Fruit fly (Drosophila melanogaster): Measurements from ENCODE around the gene CG7557.

CG7557 gene

DNA sequence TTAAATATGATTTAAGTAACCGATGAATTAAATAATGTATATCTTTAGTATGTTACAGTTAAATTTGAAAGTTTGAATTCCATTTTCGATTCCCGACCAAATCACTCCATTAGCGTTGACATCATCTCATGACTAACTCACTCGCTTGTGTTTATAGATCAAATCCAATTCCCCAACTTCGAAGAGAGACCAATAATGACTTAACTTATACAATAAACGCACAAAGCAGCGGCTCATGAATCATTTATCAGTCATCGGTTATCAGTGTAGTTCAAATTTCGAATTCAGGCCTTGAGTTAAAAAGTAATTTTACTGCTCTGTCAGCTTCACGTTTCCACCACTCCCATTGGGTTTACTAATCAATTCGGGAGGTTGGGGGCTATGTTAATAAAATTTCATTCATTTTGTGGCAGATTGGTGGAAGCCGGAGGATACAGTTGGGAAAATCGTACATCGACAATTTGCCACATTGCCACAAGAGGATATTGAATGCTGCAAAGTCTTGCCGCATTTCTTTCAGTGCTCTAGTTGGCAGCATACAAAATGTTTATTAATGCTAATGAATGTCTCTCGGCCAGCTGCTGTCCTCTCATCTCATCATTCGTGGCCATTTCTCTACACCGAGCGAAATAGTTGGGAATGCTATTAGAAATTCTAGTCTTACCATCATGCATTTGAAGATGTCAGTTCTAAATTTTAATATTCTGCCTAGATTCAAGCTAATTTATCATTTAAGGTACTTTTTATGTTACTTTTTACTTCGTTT, 36.5 kb upstream of the CG7557 start:
- TF ChIP-seq ttk (optimal IDR thresholded peaks at IDR 0.05): no peak
- no peak for TF ChIP-seq psq (optimal IDR thresholded peaks at IDR 0.05)
- TF ChIP-seq insv (optimal IDR thresholded peaks at IDR 0.05): no peak

DNA sequence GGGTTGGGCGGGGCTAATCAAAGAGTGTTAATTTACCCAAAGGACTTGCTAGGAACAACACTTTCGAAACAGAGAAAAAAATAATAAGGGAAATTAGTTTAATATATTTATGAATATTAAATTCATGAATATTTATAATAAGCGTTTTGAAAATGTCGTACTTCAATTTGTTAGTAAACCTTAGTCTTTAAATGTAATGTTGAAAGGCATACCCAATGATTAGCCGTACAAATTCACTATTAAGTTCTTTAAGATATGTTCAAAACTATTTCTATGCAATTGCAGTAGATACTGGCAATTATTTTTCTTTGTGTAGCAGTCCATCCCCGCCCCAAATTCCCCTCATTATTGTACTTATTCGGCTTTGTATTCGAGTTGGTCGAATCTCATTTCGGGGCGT, 34.5 kb upstream of the CG7557 start:
- no peak for TF ChIP-seq Sin3A (optimal IDR thresholded peaks at IDR 0.05)

dm6 chr3L:11413697-11414096, 31.3 kb upstream of the CG7557 start:
- TF ChIP-seq insv (optimal IDR thresholded peaks at IDR 0.05) (no peak), Myc (optimal IDR thresholded peaks at IDR 0.05) (no peak), ttk (optimal IDR thresholded peaks at IDR 0.05) (no peak), psq (optimal IDR thresholded peaks at IDR 0.05) (no peak)

- TF ChIP-seq insv (optimal IDR thresholded peaks at IDR 0.05): no peak
These were observed 30.5 kb upstream of the CG7557 start for dm6 chr3L:11414453-11414852.

dm6 chr3L:11415382-11415781, 29.6 kb upstream of the CG7557 start:
- TF ChIP-seq h (optimal IDR thresholded peaks at IDR 0.05): no peak
- TF ChIP-seq Myc (optimal IDR thresholded peaks at IDR 0.05): no peak
- TF ChIP-seq ttk (optimal IDR thresholded peaks at IDR 0.05): no peak
- TF ChIP-seq psq (optimal IDR thresholded peaks at IDR 0.05): no peak
- no peak for TF ChIP-seq insv (optimal IDR thresholded peaks at IDR 0.05)
- no peak for TF ChIP-seq Sin3A (optimal IDR thresholded peaks at IDR 0.05)

dm6 chr3L:11416495-11417272, 28.3 kb upstream of the CG7557 start:
- TF ChIP-seq Sin3A (optimal IDR thresholded peaks at IDR 0.05): no peak
- no peak for TF ChIP-seq psq (optimal IDR thresholded peaks at IDR 0.05)
- TF ChIP-seq Myc (optimal IDR thresholded peaks at IDR 0.05): no peak
- no peak for TF ChIP-seq ttk (optimal IDR thresholded peaks at IDR 0.05)
- TF ChIP-seq h (optimal IDR thresholded peaks at IDR 0.05): no peak
- no peak for TF ChIP-seq insv (optimal IDR thresholded peaks at IDR 0.05)

DNA sequence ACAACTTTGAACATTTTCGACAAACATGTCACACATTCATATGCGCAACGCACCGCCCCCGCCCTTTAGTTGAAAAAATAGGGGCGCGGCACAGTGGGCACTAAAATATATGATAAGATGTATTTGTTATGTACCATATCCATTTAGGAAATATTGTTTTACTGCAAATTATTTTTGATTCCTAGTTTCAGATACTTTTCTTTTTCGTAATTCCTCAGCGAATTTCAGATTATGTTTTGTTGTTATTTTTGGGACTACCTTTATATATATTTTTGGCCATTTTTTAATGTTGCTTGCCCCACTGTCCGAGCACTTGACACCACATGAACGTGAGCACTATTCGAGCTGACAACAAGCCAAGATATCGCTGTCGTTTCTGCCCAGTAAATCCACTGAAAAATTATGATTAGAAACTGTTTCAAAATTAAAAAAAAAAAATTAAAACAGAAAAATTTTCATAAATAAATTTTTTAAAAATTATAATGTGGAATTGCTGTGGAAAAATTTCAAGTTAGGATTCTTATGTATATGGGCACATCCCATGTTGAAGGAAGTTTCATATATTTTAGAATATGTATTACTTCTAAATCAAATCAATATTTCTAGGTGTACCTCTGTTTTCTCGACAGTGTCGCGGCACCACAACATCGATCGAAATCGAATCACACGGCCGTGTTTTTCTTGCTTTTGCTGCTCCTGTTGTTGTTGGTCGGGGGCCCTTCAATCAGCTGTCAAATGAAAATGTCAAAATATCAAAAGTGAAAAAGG, 27.5 kb upstream of the CG7557 start:
- no peak for TF ChIP-seq Sin3A (optimal IDR thresholded peaks at IDR 0.05)
- TF ChIP-seq ttk (optimal IDR thresholded peaks at IDR 0.05): no peak
- no peak for TF ChIP-seq Myc (optimal IDR thresholded peaks at IDR 0.05)
- no peak for TF ChIP-seq h (optimal IDR thresholded peaks at IDR 0.05)
- no peak for TF ChIP-seq psq (optimal IDR thresholded peaks at IDR 0.05)

DNA sequence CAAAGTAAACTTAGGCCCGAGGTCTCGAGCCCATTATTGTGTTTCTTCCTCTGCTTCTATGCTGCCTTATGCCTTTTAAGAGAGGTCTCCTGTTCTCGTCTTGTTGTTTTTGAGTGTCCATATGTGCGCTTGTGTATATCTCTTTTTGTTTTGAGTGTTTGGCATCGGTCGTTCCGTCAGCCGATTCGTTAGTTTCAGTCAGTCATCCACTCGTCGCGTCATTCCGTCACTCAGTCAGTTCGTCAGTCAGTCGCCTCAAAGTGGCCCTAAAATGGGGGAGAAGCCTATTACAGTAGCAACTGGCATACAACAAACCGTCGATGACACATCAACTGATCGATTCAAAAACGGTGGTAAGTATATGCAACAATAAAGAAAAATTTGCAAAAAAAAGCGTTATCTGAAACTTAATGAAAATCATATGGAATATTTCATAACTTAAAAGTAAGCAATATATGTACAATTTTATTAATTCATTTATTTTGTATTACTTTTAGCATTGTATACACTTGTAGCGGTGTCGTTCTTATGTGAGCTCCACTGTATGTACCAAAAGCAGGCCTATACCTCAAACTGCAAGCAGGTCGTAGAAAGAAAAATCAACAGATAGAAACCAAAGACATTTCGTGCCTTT, 26.8 kb upstream of the CG7557 start:
- no peak for TF ChIP-seq Sin3A (optimal IDR thresholded peaks at IDR 0.05)
- TF ChIP-seq Myc (optimal IDR thresholded peaks at IDR 0.05): no peak
- no peak for TF ChIP-seq insv (optimal IDR thresholded peaks at IDR 0.05)
- TF ChIP-seq ttk (optimal IDR thresholded peaks at IDR 0.05): no peak
- TF ChIP-seq psq (optimal IDR thresholded peaks at IDR 0.05): no peak
- no peak for TF ChIP-seq h (optimal IDR thresholded peaks at IDR 0.05)

DNA sequence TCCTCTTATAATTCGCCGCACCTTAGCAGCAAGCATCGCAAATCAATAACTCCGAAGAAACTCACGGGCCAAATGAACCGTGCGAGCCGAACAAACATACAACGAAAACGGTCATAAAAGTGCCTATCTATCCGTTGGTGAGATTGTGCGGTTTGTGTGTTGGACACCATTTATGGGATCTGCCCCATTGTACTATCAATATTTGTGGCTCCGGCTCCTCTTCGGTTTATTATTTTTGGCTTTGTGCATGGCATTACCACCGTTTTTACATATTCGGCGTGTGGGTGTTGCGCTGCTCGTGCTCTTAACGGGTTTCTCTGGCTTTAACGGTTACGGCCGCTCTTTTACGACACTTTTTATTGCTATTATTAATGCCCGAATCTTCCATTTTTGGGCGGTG, 25.6 kb upstream of the CG7557 start:
- TF ChIP-seq ttk (optimal IDR thresholded peaks at IDR 0.05) (no peak), h (optimal IDR thresholded peaks at IDR 0.05) (no peak), insv (optimal IDR thresholded peaks at IDR 0.05) (no peak), Sin3A (optimal IDR thresholded peaks at IDR 0.05) (no peak), Myc (optimal IDR thresholded peaks at IDR 0.05) (no peak), psq (optimal IDR thresholded peaks at IDR 0.05) (no peak)

DNA sequence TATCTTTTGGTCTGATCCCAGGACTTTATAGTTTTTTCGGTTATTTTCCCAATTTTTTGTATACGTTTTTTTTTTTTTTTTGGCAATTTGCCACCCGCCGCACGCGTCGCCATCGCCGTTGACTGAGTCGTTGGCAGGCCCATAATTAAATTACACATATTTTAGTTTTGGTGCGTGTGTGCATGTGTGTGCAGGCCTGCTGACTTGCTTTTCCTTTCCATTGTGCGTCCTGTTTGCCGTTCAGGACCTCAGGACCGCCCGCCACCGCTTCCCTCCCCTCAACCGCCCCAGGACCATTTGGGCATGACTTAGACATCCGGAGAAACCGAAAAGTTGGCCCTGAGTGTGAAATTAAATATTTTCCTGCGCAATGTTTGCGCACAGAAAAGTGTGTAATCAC, 24.0 kb upstream of the CG7557 start:
- no peak for TF ChIP-seq insv (optimal IDR thresholded peaks at IDR 0.05)
- no peak for TF ChIP-seq Sin3A (optimal IDR thresholded peaks at IDR 0.05)
- TF ChIP-seq h (optimal IDR thresholded peaks at IDR 0.05): no peak
- no peak for TF ChIP-seq psq (optimal IDR thresholded peaks at IDR 0.05)
- no peak for TF ChIP-seq ttk (optimal IDR thresholded peaks at IDR 0.05)
- TF ChIP-seq Myc (optimal IDR thresholded peaks at IDR 0.05): no peak

DNA sequence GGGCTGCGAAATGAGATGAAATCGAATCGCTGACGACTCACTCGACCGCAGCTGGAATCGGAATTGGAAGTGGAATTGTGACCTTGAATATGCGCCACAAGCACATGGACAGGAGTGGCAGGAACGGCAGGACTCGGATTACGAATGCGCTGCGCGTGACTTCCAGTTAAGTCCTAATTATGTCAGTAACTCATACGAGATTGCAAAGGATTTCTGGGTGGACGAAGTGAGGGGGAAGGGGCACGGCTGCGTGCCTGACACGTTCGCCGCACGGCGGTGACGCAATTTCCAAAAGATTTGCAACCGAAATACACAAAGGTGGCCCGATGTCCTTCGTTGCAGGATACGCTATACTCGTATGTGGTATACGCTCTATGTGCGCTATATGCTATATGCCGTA, 23.1 kb upstream of the CG7557 start:
- TF ChIP-seq ttk (optimal IDR thresholded peaks at IDR 0.05) (no peak), insv (optimal IDR thresholded peaks at IDR 0.05) (no peak), h (optimal IDR thresholded peaks at IDR 0.05) (no peak), Myc (optimal IDR thresholded peaks at IDR 0.05) (no peak), Sin3A (optimal IDR thresholded peaks at IDR 0.05) (no peak), psq (optimal IDR thresholded peaks at IDR 0.05) (no peak)

DNA sequence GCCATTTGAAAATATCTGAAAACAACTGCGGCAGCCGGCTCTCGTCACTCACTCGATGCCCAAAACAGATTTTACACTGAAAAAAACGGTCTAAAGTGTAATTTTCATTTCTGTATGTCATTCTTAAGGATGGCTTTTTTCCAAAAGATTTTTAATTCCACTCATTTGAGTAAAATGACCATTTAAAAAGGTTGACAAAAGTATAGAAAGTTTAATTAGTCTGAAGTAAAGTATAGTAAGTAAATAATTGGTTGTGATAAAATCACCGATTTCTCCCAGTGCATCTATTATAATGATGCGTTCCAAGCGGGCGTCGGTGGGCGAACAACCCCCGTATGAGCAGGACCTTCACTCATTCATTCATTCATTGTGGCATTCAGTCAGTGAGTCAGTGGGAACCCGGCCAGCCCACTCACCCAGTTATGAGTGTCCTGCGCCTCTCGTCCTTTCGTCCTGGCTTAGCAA, 22.6 kb upstream of the CG7557 start:
- TF ChIP-seq h (optimal IDR thresholded peaks at IDR 0.05) (no peak), ttk (optimal IDR thresholded peaks at IDR 0.05) (no peak), psq (optimal IDR thresholded peaks at IDR 0.05) (no peak), insv (optimal IDR thresholded peaks at IDR 0.05) (no peak), Myc (optimal IDR thresholded peaks at IDR 0.05) (no peak), Sin3A (optimal IDR thresholded peaks at IDR 0.05) (no peak)

Data from Kc167 (cell line).